Fruit fly (Drosophila melanogaster) whole organism, embryonic: ENCODE measurements around the gene CG42324.
A peak's percentile ranks its signal among the peaks of the same experiment; 100 is the strongest.

Experiments
- Ada2b ChIP-seq: fragments of 200-800 bp; sonication (Bioruptor generic); IDR thresholded peaks from 2 replicates; pipeline ENCODE4 v1.3.6; 2022; ENCODE audit warnings: missing biosample characterization, missing genetic modification characterization
- CG11504 ChIP-seq: fragments of 200-800 bp; sonication (Bioruptor generic); optimal IDR thresholded peaks from 3 replicates; lab custom pipeline; 2019; ENCODE audit warnings: missing biosample characterization, mild to moderate bottlenecking, missing genetic modification characterization, moderate library complexity
- CG12236 ChIP-seq: fragments of 200-800 bp; sonication (Bioruptor generic); optimal IDR thresholded peaks from 2 replicates; lab custom pipeline; 2016; ENCODE audit warnings: missing biosample characterization, missing genetic modification characterization
- CG14710 ChIP-seq: fragments of 200-800 bp; sonication (Bioruptor generic); optimal IDR thresholded peaks from 3 replicates; lab custom pipeline; 2019; ENCODE audit warnings: missing biosample characterization, mild to moderate bottlenecking, missing genetic modification characterization, moderate library complexity
- CG16815 ChIP-seq: fragments of 200-800 bp; sonication (Bioruptor generic); optimal IDR thresholded peaks from 3 replicates; lab custom pipeline; 2017; ENCODE audit warnings: missing biosample characterization, mild to moderate bottlenecking, missing genetic modification characterization
- CG17359 ChIP-seq: fragments of 200-800 bp; sonication (Bioruptor generic); optimal IDR thresholded peaks from 3 replicates; lab custom pipeline; 2018; ENCODE audit warnings: missing biosample characterization, mild to moderate bottlenecking, missing genetic modification characterization, moderate library complexity
- CG2129 ChIP-seq: fragments of 200-800 bp; sonication (Bioruptor generic); IDR thresholded peaks from 2 replicates; pipeline ENCODE4 v1.3.6; 2022; ENCODE audit warnings: missing biosample characterization, missing genetic modification characterization; ENCODE audit not compliant: partially characterized antibody
- CG32772 ChIP-seq: fragments of 200-800 bp; sonication (Bioruptor generic); IDR thresholded peaks from 2 replicates; pipeline ENCODE4 v1.3.6; 2022; ENCODE audit warnings: missing biosample characterization, missing genetic modification characterization
- CG3726 ChIP-seq: fragments of 200-800 bp; sonication (Bioruptor generic); IDR thresholded peaks from 3 replicates; pipeline ENCODE4, ENCODE4 v1.3.6; 2022; ENCODE audit warnings: missing biosample characterization, missing genetic modification characterization
- CG4360 ChIP-seq: fragments of 200-800 bp; sonication (Bioruptor generic); IDR thresholded peaks from 2 replicates; pipeline ENCODE4 v1.3.6; 2022; ENCODE audit warnings: missing biosample characterization, missing genetic modification characterization
- CG5180 ChIP-seq: fragments of 200-800 bp; sonication (Bioruptor generic); optimal IDR thresholded peaks from 3 replicates; lab custom pipeline; 2017; ENCODE audit warnings: missing biosample characterization, missing genetic modification characterization, mild to moderate bottlenecking, moderate library complexity, missing genetic modification reagents
- CG7928 ChIP-seq: fragments of 200-800 bp; sonication (Bioruptor generic); optimal IDR thresholded peaks from 2 replicates; lab custom pipeline; 2017; ENCODE audit warnings: missing biosample characterization, mild to moderate bottlenecking, missing genetic modification characterization
- CG8089 ChIP-seq: fragments of 200-800 bp; sonication (Bioruptor generic); optimal IDR thresholded peaks from 3 replicates; lab custom pipeline; 2016; ENCODE audit warnings: missing biosample characterization, missing genetic modification characterization
- CG8290 ChIP-seq, 3 experiments: fragments of 200-800 bp; sonication (Bioruptor generic); optimal IDR thresholded peaks; 2 replicates each; lab custom pipeline; 2016 to 2019; ENCODE audit warnings: missing biosample characterization in 3 of 3, missing genetic modification characterization in 3 of 3, mild to moderate bottlenecking in 2 of 3, moderate library complexity in 1 of 3
- CG8388 ChIP-seq: fragments of 200-800 bp; sonication (Bioruptor generic); optimal IDR thresholded peaks from 2 replicates; lab custom pipeline; 2019; ENCODE audit warnings: missing biosample characterization, mild to moderate bottlenecking, missing genetic modification characterization, moderate library complexity
- CG8478 ChIP-seq: fragments of >200 bp; optimal IDR thresholded peaks from 2 replicates; lab custom pipeline; 2018
- CG8765 ChIP-seq: fragments of 200-800 bp; sonication (Bioruptor generic); IDR thresholded peaks from 2 replicates; pipeline ENCODE4 v1.3.6; 2022; ENCODE audit warnings: missing biosample characterization, missing genetic modification characterization
- CG9215 ChIP-seq: fragments of 200-800 bp; sonication (Bioruptor generic); IDR thresholded peaks from 2 replicates; pipeline ENCODE4 v1.3.6; 2022; ENCODE audit warnings: missing biosample characterization, missing genetic modification characterization
- CG9609 ChIP-seq: fragments of 200-800 bp; sonication (Bioruptor generic); optimal IDR thresholded peaks from 3 replicates; lab custom pipeline; 2016; ENCODE audit warnings: missing biosample characterization, missing genetic modification characterization
- CG9876 ChIP-seq: fragments of 200-800 bp; sonication (Bioruptor generic); optimal IDR thresholded peaks from 2 replicates; lab custom pipeline; 2016; ENCODE audit warnings: missing biosample characterization, missing genetic modification characterization
- CoRest ChIP-seq: fragments of 200-800 bp; sonication (Bioruptor generic); optimal IDR thresholded peaks from 3 replicates; lab custom pipeline; 2018; ENCODE audit warnings: missing biosample characterization, mild to moderate bottlenecking, missing genetic modification characterization, moderate library complexity
- D19A ChIP-seq: fragments of 200-800 bp; optimal IDR thresholded peaks from 3 replicates; lab custom pipeline; 2019; ENCODE audit warnings: missing biosample characterization, mild to moderate bottlenecking, missing genetic modification characterization, moderate library complexity
- Ets97D ChIP-seq: fragments of 200-800 bp; sonication (Bioruptor generic); optimal IDR thresholded peaks from 3 replicates; lab custom pipeline; 2016; ENCODE audit warnings: missing biosample characterization, missing genetic modification characterization
- Gsc ChIP-seq: fragments of 200-800 bp; sonication (Bioruptor generic); IDR thresholded peaks from 2 replicates; pipeline ENCODE4 v1.3.6; 2022; ENCODE audit warnings: missing biosample characterization, missing genetic modification characterization
- HmgZ ChIP-seq: fragments of 200-800 bp; sonication (Bioruptor generic); optimal IDR thresholded peaks from 2 replicates; lab custom pipeline; 2018; ENCODE audit warnings: missing biosample characterization, mild to moderate bottlenecking, missing genetic modification characterization
- Hr39 ChIP-seq: fragments of >200 bp; optimal IDR thresholded peaks from 2 replicates; lab custom pipeline; 2017
- Hsf ChIP-seq: fragments of 200-800 bp; sonication (Bioruptor generic); optimal IDR thresholded peaks from 3 replicates; lab custom pipeline; 2016; ENCODE audit warnings: missing biosample characterization, missing genetic modification characterization
- Lhr ChIP-seq: fragments of 200-800 bp; sonication (Bioruptor generic); optimal IDR thresholded peaks from 3 replicates; lab custom pipeline; 2017; ENCODE audit warnings: mild to moderate bottlenecking, missing biosample characterization, missing genetic modification reagents, missing genetic modification characterization
- Mad ChIP-seq: fragments of 200-800 bp; sonication (Bioruptor generic); optimal IDR thresholded peaks from 2 replicates; lab custom pipeline; 2016; ENCODE audit warnings: missing biosample characterization, missing genetic modification characterization
- Max ChIP-seq: fragments of 200-800 bp; sonication (Bioruptor generic); optimal IDR thresholded peaks from 2 replicates; lab custom pipeline; 2016; ENCODE audit warnings: missing biosample characterization, mild to moderate bottlenecking, missing genetic modification characterization
- NC2β ChIP-seq: fragments of 200-800 bp; sonication (Bioruptor generic); optimal IDR thresholded peaks from 2 replicates; lab custom pipeline; 2016; ENCODE audit warnings: missing biosample characterization, missing genetic modification characterization
- abd-A ChIP-seq: fragments of 200-800 bp; sonication (Bioruptor generic); optimal IDR thresholded peaks from 3 replicates; lab custom pipeline; 2019; ENCODE audit warnings: missing biosample characterization, mild to moderate bottlenecking, missing genetic modification characterization, moderate library complexity
- bsh ChIP-seq, 2 experiments: fragments of 200-800 bp; sonication (Bioruptor generic); optimal IDR thresholded peaks; 2 replicates each; lab custom pipeline; 2017 to 2018; ENCODE audit warnings: mild to moderate bottlenecking in 2 of 2, missing biosample characterization in 2 of 2, missing genetic modification characterization in 2 of 2, moderate library complexity in 1 of 2
- da ChIP-seq: fragments of 200-800 bp; sonication (Bioruptor generic); optimal IDR thresholded peaks from 2 replicates; lab custom pipeline; 2016; ENCODE audit warnings: missing biosample characterization, missing genetic modification characterization
- en ChIP-seq: fragments of 200-800 bp; sonication (Bioruptor generic); optimal IDR thresholded peaks from 2 replicates; lab custom pipeline; 2016; ENCODE audit warnings: missing biosample characterization, missing genetic modification characterization
- fd3F ChIP-seq: fragments of 200-800 bp; sonication (Bioruptor generic); optimal IDR thresholded peaks from 2 replicates; lab custom pipeline; 2018; ENCODE audit warnings: missing biosample characterization, mild to moderate bottlenecking, missing genetic modification characterization, moderate library complexity
- gfzf ChIP-seq: fragments of 200-800 bp; sonication (Bioruptor generic); optimal IDR thresholded peaks from 2 replicates; lab custom pipeline; 2016; ENCODE audit warnings: missing biosample characterization, mild to moderate bottlenecking, missing genetic modification characterization, moderate library complexity
- grau ChIP-seq: fragments of 200-800 bp; optimal IDR thresholded peaks from 3 replicates; lab custom pipeline; 2019; ENCODE audit warnings: missing biosample characterization, mild to moderate bottlenecking, missing genetic modification characterization, moderate library complexity
- jing ChIP-seq: fragments of 200-800 bp; sonication (Bioruptor generic); optimal IDR thresholded peaks from 2 replicates; lab custom pipeline; 2018; ENCODE audit warnings: missing biosample characterization, mild to moderate bottlenecking, missing genetic modification characterization
- ken ChIP-seq: fragments of 200-800 bp; sonication (Bioruptor generic); IDR thresholded peaks from 3 replicates; pipeline ENCODE4 v1.3.6; 2022; ENCODE audit warnings: missing biosample characterization, missing genetic modification characterization
- lola ChIP-seq, 3 experiments: fragments of >200 bp in 2 of 3; fragments of 200-800 bp in 1 of 3; sonication (Bioruptor generic) in 1 of 3; optimal IDR thresholded peaks; 2 replicates each; lab custom pipeline; 2017 to 2019; ENCODE audit warnings: missing biosample characterization in 3 of 3, missing genetic modification characterization in 3 of 3, mild to moderate bottlenecking in 1 of 3, moderate library complexity in 1 of 3
- mam ChIP-seq: fragments of 200-800 bp; sonication (Bioruptor generic); optimal IDR thresholded peaks from 3 replicates; lab custom pipeline; 2016; ENCODE audit warnings: missing biosample characterization, missing genetic modification characterization
- nerfin-1 ChIP-seq: fragments of 200-800 bp; sonication (Bioruptor generic); optimal IDR thresholded peaks from 3 replicates; lab custom pipeline; 2019; ENCODE audit warnings: missing biosample characterization, mild to moderate bottlenecking, missing genetic modification characterization, moderate library complexity
- oc ChIP-seq: fragments of 200-800 bp; sonication (Bioruptor generic); optimal IDR thresholded peaks from 2 replicates; lab custom pipeline; 2018; ENCODE audit warnings: missing biosample characterization, mild to moderate bottlenecking, missing genetic modification characterization, moderate library complexity
- odd ChIP-seq: fragments of 200-800 bp; sonication (Bioruptor generic); optimal IDR thresholded peaks from 2 replicates; lab custom pipeline; 2017; ENCODE audit warnings: missing biosample characterization, mild to moderate bottlenecking, missing genetic modification characterization
- otp ChIP-seq: fragments of 200-800 bp; sonication (Bioruptor generic); IDR thresholded peaks from 3 replicates; pipeline ENCODE4, ENCODE4 v1.3.6; 2022; ENCODE audit warnings: missing biosample characterization, missing genetic modification characterization
- run ChIP-seq: fragments of 200-800 bp; sonication (Bioruptor generic); optimal IDR thresholded peaks from 3 replicates; lab custom pipeline; 2018; ENCODE audit warnings: missing biosample characterization, mild to moderate bottlenecking, missing genetic modification characterization
- sisA ChIP-seq: fragments of 200-800 bp; sonication (Bioruptor generic); IDR thresholded peaks from 2 replicates; pipeline ENCODE4 v1.3.6; 2022; ENCODE audit warnings: missing biosample characterization, missing genetic modification characterization
- sna ChIP-seq: fragments of 200-800 bp; sonication (Bioruptor generic); IDR thresholded peaks from 2 replicates; pipeline ENCODE4 v1.3.6; 2022; ENCODE audit warnings: missing biosample characterization, missing genetic modification characterization; ENCODE audit not compliant: partially characterized antibody
- vnd ChIP-seq: fragments of 200-800 bp; sonication (Bioruptor generic); IDR thresholded peaks from 3 replicates; pipeline ENCODE4 v1.3.6; 2022; ENCODE audit warnings: missing biosample characterization, missing genetic modification characterization; ENCODE audit not compliant: partially characterized antibody
- wor ChIP-seq: fragments of 200-800 bp; sonication (Bioruptor generic); IDR thresholded peaks from 2 replicates; pipeline ENCODE4 v1.3.6; 2022; ENCODE audit warnings: missing biosample characterization, missing genetic modification characterization

The CG42324 gene

dm6 chr3L:3543525-3543971 lies 71.3 kb downstream of the CG42324 start (continued):
- peak; percentile 37 for TF ChIP-seq D19A (tag; lab: Kevin White, UChicago)
- no peak for TF ChIP-seq CG9215 (GFP tag; lab: Robert Waterston, UW)
- no peak for TF ChIP-seq CG8478
- TF ChIP-seq odd = peak; percentile 10
- peak; percentile 60 for TF ChIP-seq oc (tag; lab: Kevin White, UChicago)
- TF ChIP-seq CoRest = no peak
- peak; percentile 15 for TF ChIP-seq fd3F (GFP tag; lab: Kevin White, UChicago)
- peak; percentile 13 for TF ChIP-seq Hsf (GFP tag; lab: Kevin White, UChicago)
- TF ChIP-seq CG9876 (GFP tag; lab: Kevin White, UChicago) = no peak
- TF ChIP-seq da (GFP tag; lab: Kevin White, UChicago) = no peak
- TF ChIP-seq vnd (GFP tag; lab: Robert Waterston, UW) = no peak
- no peak for TF ChIP-seq CG16815
- no peak for TF ChIP-seq grau (tag; lab: Kevin White, UChicago)
- 0 out of 3 replicates have a peak, but pooled peaks have one; percentile 7 for TF ChIP-seq otp (GFP tag; lab: Robert Waterston, UW)
- no peak for TF ChIP-seq Mad (GFP tag; lab: Kevin White, UChicago)
- TF ChIP-seq CG7928 (GFP tag; lab: Kevin White, UChicago) = peak; percentile 25
- 0 out of 3 replicates have a peak, but pooled peaks have one; percentile 5 for TF ChIP-seq CG3726 (GFP tag; lab: Robert Waterston, UW)
- TF ChIP-seq Gsc (GFP tag; lab: Robert Waterston, UW) = no peak
- no peak for TF ChIP-seq run (tag; lab: Kevin White, UChicago)
- TF ChIP-seq nerfin-1 = peak; percentile 38
- no peak for TF ChIP-seq gfzf (GFP tag; lab: Kevin White, UChicago)
- no peak for TF ChIP-seq CG32772 (GFP tag; lab: Robert Waterston, UW)
- no peak for TF ChIP-seq sisA (GFP tag; lab: Robert Waterston, UW)
- peak; percentile 71 for TF ChIP-seq abd-A (tag; lab: Kevin White, UChicago)
- peak; percentile 100 for TF ChIP-seq CG11504 (tag; lab: Kevin White, UChicago)
- no peak for TF ChIP-seq CG8290 (GFP tag; optimal IDR thresholded peaks at IDR 0.05; lab: Kevin White, UChicago)
- TF ChIP-seq CG8290 (tag; optimal IDR thresholded peaks at IDR 0.05; lab: Kevin White, UChicago) = peak in 1 of 2 experiments; percentile 56
- TF ChIP-seq mam = no peak
- no peak for TF ChIP-seq HmgZ (tag; lab: Kevin White, UChicago)
- TF ChIP-seq Hr39 (lab: Kevin White, UChicago) = no peak
- 0 out of 2 replicates have a peak, but pooled peaks have one; percentile 31 for TF ChIP-seq sna
- TF ChIP-seq en (GFP tag; lab: Kevin White, UChicago) = no peak
- TF ChIP-seq Lhr = peak; percentile 42
- TF ChIP-seq lola (GFP tag; optimal IDR thresholded peaks at IDR 0.05; lab: Kevin White, UChicago) = no peak
- TF ChIP-seq CG8089 (GFP tag; lab: Kevin White, UChicago) = no peak
- no peak for TF ChIP-seq CG12236 (GFP tag; lab: Kevin White, UChicago)
- TF ChIP-seq CG2129 (GFP tag; lab: Robert Waterston, UW) = no peak
- peak; percentile 93 for TF ChIP-seq CG5180
- TF ChIP-seq CG8388 (GFP tag; lab: Kevin White, UChicago) = no peak
- no peak for TF ChIP-seq CG8765 (GFP tag; lab: Robert Waterston, UW)
- TF ChIP-seq Ets97D = no peak
- TF ChIP-seq Ada2b = no peak
- peak; percentile 33 for TF ChIP-seq CG14710 (tag; lab: Kevin White, UChicago)
- TF ChIP-seq jing (GFP tag; lab: Kevin White, UChicago) = no peak
- no peak for TF ChIP-seq CG9609 (GFP tag; lab: Kevin White, UChicago)
- TF ChIP-seq ken (GFP tag; lab: Robert Waterston, UW) = no peak
- no peak for TF ChIP-seq Max
- TF ChIP-seq CG17359 (tag; lab: Kevin White, UChicago) = peak; percentile 32
- TF ChIP-seq wor (GFP tag; lab: Robert Waterston, UW) = no peak
- TF ChIP-seq NC2β (GFP tag; lab: Kevin White, UChicago) = no peak
- peak in 1 of 2 experiments; percentile 19 for TF ChIP-seq bsh (GFP tag; optimal IDR thresholded peaks at IDR 0.05; lab: Kevin White, UChicago)
- peak; percentile 70; the same call in 1 of the 2 replicates for TF ChIP-seq CG4360 (GFP tag; lab: Robert Waterston, UW)
